Fruit fly (Drosophila melanogaster) whole organism, wandering third instar larva: ENCODE data around the gene Pss.

Experiments used
- CrebA ChIP-seq: fragments of 200-800 bp; sonication (Bioruptor generic); optimal IDR thresholded peaks from 2 replicates; lab custom pipeline; 2016; ENCODE audit warnings: missing biosample characterization, mild to moderate bottlenecking, missing genetic modification characterization, borderline replicate concordance
- Hnf4 ChIP-seq: fragments of 200-800 bp; sonication (Bioruptor generic); optimal IDR thresholded peaks from 2 replicates; lab custom pipeline; 2016; ENCODE audit warnings: missing biosample characterization, mild to moderate bottlenecking, missing genetic modification characterization
- OdsH ChIP-seq: fragments of 200-800 bp; sonication (Bioruptor generic); optimal IDR thresholded peaks from 2 replicates; lab custom pipeline; 2016; ENCODE audit warnings: missing biosample characterization, mild to moderate bottlenecking, missing genetic modification characterization
- Rel ChIP-seq, 2 experiments: fragments of 200-800 bp; sonication (Bioruptor generic) in 1 of 2; optimal IDR thresholded peaks; 2 replicates in 1 of 2; 3 replicates in 1 of 2; lab custom pipeline; 2016 to 2019; ENCODE audit warnings: mild to moderate bottlenecking in 2 of 2, missing biosample characterization in 2 of 2, missing genetic modification characterization in 2 of 2, moderate library complexity in 1 of 2
- dl ChIP-seq, 2 experiments: fragments of 175-275, 200-275 bp in 1 of 2; fragments of 200-275 bp in 1 of 2; sonication (Bioruptor generic); optimal IDR thresholded peaks; lab custom pipeline; 2018; ENCODE audit warnings: mild to moderate bottlenecking in 2 of 2, missing biosample characterization in 2 of 2, missing genetic modification characterization in 2 of 2, moderate library complexity in 2 of 2; ENCODE audit not compliant: partially characterized antibody in 2 of 2, insufficient read depth in 1 of 2
- fru ChIP-seq: fragments of 200-800 bp; sonication (Bioruptor generic); optimal IDR thresholded peaks from 3 replicates; lab custom pipeline; 2016; ENCODE audit warnings: missing biosample characterization, mild to moderate bottlenecking, missing genetic modification characterization
- h ChIP-seq: fragments of 200-800 bp; sonication (Bioruptor generic); optimal IDR thresholded peaks from 3 replicates; lab custom pipeline; 2016; ENCODE audit warnings: missing biosample characterization, mild to moderate bottlenecking, missing genetic modification characterization
- pan ChIP-seq: fragments of >200 bp; optimal IDR thresholded peaks from 2 replicates; lab custom pipeline; 2017
- psq ChIP-seq: fragments of 200-800 bp; sonication (Bioruptor generic); optimal IDR thresholded peaks from 3 replicates; lab custom pipeline; 2017; ENCODE audit warnings: missing biosample characterization, mild to moderate bottlenecking, missing genetic modification characterization, moderate library complexity
- rgr ChIP-seq: fragments of 200-800 bp; sonication (Bioruptor generic); optimal IDR thresholded peaks from 3 replicates; lab custom pipeline; 2016; ENCODE audit warnings: missing biosample characterization, mild to moderate bottlenecking, missing genetic modification characterization
- sage ChIP-seq: fragments of 200-800 bp; sonication (Bioruptor generic); optimal IDR thresholded peaks from 2 replicates; lab custom pipeline; 2016; ENCODE audit warnings: missing biosample characterization, mild to moderate bottlenecking, missing genetic modification characterization
- sv ChIP-seq: fragments of 200-800 bp; sonication (Bioruptor generic); optimal IDR thresholded peaks from 3 replicates; lab custom pipeline; 2016; ENCODE audit warnings: missing biosample characterization, missing genetic modification characterization
- usp ChIP-seq: fragments of >200 bp; optimal IDR thresholded peaks from 2 replicates; lab custom pipeline; 2017; ENCODE audit warnings: missing biosample characterization, missing genetic modification characterization

DNA sequence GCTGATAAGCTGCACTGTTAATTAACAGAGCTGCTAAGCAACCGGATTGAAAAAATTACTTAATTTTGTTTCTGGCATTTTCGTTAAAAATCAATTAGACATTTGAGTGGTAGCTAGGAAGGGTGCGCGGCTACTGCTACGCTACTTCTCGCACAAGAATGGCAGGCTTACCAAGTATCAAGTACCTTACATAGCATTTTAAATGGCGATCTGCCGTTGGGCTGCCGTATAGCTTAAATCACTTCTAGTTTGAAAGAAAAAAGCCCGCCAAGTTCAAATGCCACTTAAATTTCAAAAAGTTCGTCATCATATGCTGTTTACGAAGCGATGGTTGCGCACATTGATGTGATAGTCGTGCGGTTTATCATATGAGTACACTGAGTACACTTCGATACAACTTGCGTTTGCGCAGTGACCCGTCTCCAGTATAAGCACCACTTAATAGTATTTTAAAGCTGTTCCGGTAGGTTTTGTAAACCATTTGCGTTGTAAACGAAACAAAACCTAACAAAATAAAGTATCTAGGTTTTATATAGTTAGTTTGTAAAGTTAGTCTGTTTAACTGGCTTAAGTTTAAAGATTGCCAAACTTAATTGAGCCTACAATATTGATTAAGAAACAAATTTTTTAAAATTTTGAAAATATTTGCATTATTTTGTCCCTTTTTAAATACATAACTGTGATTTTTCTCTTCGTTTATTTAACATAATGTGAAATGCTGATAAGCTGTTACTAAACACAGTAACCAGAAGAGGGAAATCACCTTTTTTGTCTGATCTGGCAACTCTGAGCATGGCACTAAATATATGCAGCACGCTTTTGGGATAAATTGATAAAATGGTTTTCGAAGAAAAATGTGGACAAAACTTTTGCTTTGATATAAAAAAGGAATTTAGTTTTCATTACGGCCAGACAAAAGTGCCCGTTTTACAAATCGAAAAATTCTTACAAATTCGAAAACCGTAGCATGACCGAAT, 15.3 kb upstream of the Pss start:
- TF ChIP-seq usp (GFP tag; lab: Kevin White, UChicago) (no peak), sage (GFP tag; lab: Kevin White, UChicago) (no peak), psq (GFP tag; lab: Kevin White, UChicago) (no peak), Hnf4 (no peak), h (no peak), CrebA (GFP tag; lab: Kevin White, UChicago) (no peak), Rel (GFP tag; optimal IDR thresholded peaks at IDR 0.05; lab: Kevin White, UChicago) (no peak), Rel (tag; optimal IDR thresholded peaks at IDR 0.05; lab: Kevin White, UChicago) (no peak), sv (no peak), OdsH (no peak), fru (no peak), pan (lab: Kevin White, UChicago) (no peak), rgr (GFP tag; lab: Kevin White, UChicago) (no peak), dl (GFP tag; optimal IDR thresholded peaks at IDR 0.05; lab: Kevin White, UChicago; ENCODE audit: insufficient read depth in 1 of 2, partially characterized antibody in 2 of 2) (no peak)
